Worm (Caenorhabditis elegans) whole organism, L4/young adult: ENCODE measurements around the gene srlf-7.

Experiments used
- W03F9.2 ChIP-seq: fragments of 150-350 bp; optimal IDR thresholded peaks from 2 replicates; lab custom pipeline; 2014; ENCODE audit warnings: missing biosample characterization, missing genetic modification characterization
- dao-5 ChIP-seq: sonication (generic microtip); optimal IDR thresholded peaks from 2 replicates; lab custom pipeline; 2016; ENCODE audit warnings: missing genotype, missing genetic modification characterization, moderate library complexity, missing compliant biosample characterization
- him-1 ChIP-seq: sonication (generic microtip); optimal IDR thresholded peaks from 2 replicates; lab custom pipeline; 2016; ENCODE audit warnings: missing genotype, missing genetic modification reagents, missing genetic modification characterization, missing compliant biosample characterization

srlf-7 gene

ce11 chrIV:7188528-7189422 is at the start of gene srlf-7:
srlf-7 (plus strand) TSS chrIV:7189287.
- TF ChIP-seq dao-5 (tag; lab: Kevin White, UChicago) (no peak), W03F9.2 (peak; percentile 15)

- TF ChIP-seq dao-5 (tag; lab: Kevin White, UChicago), result no peak
- no peak for TF ChIP-seq W03F9.2
- no peak for TF ChIP-seq him-1 (tag; lab: Kevin White, UChicago)
Observed at ce11 chrIV:7144670-7145257, 44.3 kb upstream of the srlf-7 start, which contains the start of gene hecd-1. hecd-1 (minus strand) TSS chrIV:7144720.

DNA sequence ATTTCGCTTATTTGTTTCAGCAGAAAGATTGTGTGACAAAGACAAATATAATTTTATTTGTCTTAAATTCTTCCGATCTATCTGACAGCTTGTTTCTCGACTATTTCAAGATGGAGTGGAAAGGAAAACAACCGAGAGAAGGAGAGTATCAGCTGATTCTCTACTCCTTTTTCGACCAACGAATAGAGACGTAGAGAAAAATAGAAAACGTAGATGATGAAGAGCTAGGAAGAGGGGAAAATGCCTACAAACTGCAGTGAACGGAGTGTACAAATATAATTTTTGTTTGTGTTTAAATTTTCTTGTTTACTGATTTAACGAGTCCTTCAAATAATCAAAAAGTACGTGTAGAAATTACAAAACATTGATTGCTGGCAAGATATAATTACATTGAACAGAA is 41.4 kb upstream of the srlf-7 start:
- no peak for TF ChIP-seq dao-5 (tag; lab: Kevin White, UChicago)
- TF ChIP-seq W03F9.2, result peak; percentile 21
- no peak for TF ChIP-seq him-1 (tag; lab: Kevin White, UChicago)

DNA sequence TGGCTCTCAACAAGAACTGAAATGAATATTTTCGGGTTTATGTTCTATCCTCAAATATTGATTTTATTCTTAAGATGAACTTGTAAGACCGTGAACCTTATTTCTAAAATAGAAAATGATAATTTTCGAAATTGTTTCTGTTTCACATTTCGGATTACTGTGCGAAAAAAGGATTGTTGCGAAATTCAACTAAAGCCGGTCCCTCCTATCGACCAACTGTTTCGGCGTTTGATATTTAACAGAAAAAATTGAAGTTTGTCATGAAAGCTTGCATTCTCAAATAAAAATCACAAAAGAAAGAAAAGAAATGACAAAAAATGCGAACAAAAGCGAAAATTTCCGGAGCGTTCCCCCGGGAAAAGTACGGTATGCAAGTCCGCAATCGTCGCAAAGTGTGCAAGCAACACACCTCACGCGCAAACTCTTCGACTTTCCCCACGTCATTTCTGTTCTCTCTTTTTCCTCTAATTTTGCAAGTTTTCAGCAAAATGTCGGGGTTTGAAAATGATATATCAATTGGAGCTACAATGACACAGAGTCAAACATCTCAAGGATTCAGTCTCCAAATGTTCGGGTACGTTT is 40.0 kb upstream of the srlf-7 start, which contains the start of gene C34D4.4:
Gene C34D4.4 (plus strand): TSS at position 342 of the 582 bp plus-strand sequence.
- TF ChIP-seq W03F9.2, result no peak
- TF ChIP-seq dao-5 (tag; lab: Kevin White, UChicago), result no peak
- TF ChIP-seq him-1 (tag; lab: Kevin White, UChicago), result no peak

- TF ChIP-seq him-1 (tag; lab: Kevin White, UChicago) (no peak), dao-5 (tag; lab: Kevin White, UChicago) (no peak), W03F9.2 (no peak)
Observed at ce11 chrIV:7152409-7152808, 36.7 kb upstream of the srlf-7 start, which contains the start of gene col-113. col-113 (minus strand) TSS chrIV:7152509.

DNA sequence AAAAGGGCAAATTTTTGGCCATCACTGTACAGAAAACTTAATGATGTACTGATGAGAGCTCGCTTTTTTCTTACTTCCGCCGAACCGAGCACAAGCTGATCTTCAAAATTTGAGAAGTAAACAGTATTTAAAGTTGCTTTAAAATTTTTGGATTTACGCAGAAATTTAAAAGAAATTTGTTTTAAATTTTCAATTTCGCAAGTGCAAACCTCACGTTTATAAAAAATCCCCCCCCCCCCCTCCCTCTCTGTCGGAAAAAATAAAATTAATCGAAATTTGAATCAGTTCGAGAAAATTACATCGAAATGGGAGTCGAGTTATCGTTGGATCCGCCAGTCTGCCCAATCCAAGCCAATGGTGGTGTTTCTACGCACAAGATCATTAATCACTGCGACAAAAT is 35.7 kb upstream of the srlf-7 start, which contains the start of gene C34D4.3:
Gene C34D4.3 (plus strand): TSS at position 301 of the 400 bp plus-strand sequence.
- TF ChIP-seq W03F9.2 (no peak), dao-5 (tag; lab: Kevin White, UChicago) (no peak), him-1 (tag; lab: Kevin White, UChicago) (no peak)

- TF ChIP-seq him-1 (tag; lab: Kevin White, UChicago) (no peak), W03F9.2 (no peak), dao-5 (tag; lab: Kevin White, UChicago) (no peak)
Observed at ce11 chrIV:7154356-7154755, 34.7 kb upstream of the srlf-7 start, which contains the start of gene C34D4.2. C34D4.2 (plus strand) TSS chrIV:7154656.

- no peak for TF ChIP-seq dao-5 (tag; lab: Kevin White, UChicago)
- TF ChIP-seq him-1 (tag; lab: Kevin White, UChicago), result no peak
- no peak for TF ChIP-seq W03F9.2
Observed at ce11 chrIV:7156356-7156755, 32.7 kb upstream of the srlf-7 start, which contains the start of gene maph-9. maph-9 (plus strand) TSS chrIV:7156628.

- TF ChIP-seq W03F9.2 (no peak), dao-5 (tag; lab: Kevin White, UChicago) (no peak), him-1 (tag; lab: Kevin White, UChicago) (no peak)
Observed at ce11 chrIV:7158161-7158560, 30.9 kb upstream of the srlf-7 start.

DNA sequence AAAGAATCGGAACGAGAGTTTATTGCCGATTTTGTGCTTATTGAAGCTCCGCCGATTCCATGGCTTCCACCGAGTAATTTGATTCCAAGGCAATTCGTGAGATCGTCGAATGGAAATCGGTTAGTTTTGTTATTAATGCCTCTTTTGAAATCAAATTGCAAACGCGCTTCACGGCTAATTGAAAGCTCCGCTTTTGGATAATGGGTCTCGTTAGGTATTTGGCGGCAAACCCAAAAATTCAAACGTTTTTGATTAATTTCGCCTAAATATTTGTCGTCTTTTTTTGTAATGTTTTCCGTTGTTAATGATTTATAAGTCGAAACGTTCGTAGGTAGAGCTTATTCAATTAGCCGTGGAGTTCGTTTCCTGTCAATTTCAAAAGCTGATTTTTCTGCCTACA is 29.5 kb upstream of the srlf-7 start:
- TF ChIP-seq dao-5 (tag; lab: Kevin White, UChicago) (no peak), him-1 (tag; lab: Kevin White, UChicago) (no peak), W03F9.2 (no peak)

- TF ChIP-seq W03F9.2, result no peak
- no peak for TF ChIP-seq him-1 (tag; lab: Kevin White, UChicago)
- TF ChIP-seq dao-5 (tag; lab: Kevin White, UChicago), result no peak
Observed at ce11 chrIV:7165723-7166122, 23.4 kb upstream of the srlf-7 start, which contains the start of gene rpc-1. rpc-1 (minus strand) TSS chrIV:7165748.

ce11 chrIV:7166553-7166952 is 22.5 kb upstream of the srlf-7 start, which contains the start of gene C42D4.18:
C42D4.18 (plus strand) TSS chrIV:7166783.
- no peak for TF ChIP-seq W03F9.2
- no peak for TF ChIP-seq dao-5 (tag; lab: Kevin White, UChicago)
- no peak for TF ChIP-seq him-1 (tag; lab: Kevin White, UChicago)

ce11 chrIV:7167983-7168760 is 20.9 kb upstream of the srlf-7 start, which contains the start of gene skr-16:
skr-16 (plus strand) TSS chrIV:7168710.
- TF ChIP-seq dao-5 (tag; lab: Kevin White, UChicago), result no peak
- no peak for TF ChIP-seq him-1 (tag; lab: Kevin White, UChicago)
- no peak for TF ChIP-seq W03F9.2
